Worm (Caenorhabditis elegans): ENCODE measurements around the gene rilp-1.
A peak's percentile ranks its signal among the peaks of the same experiment; 100 is the strongest.

Gene rilp-1

DNA sequence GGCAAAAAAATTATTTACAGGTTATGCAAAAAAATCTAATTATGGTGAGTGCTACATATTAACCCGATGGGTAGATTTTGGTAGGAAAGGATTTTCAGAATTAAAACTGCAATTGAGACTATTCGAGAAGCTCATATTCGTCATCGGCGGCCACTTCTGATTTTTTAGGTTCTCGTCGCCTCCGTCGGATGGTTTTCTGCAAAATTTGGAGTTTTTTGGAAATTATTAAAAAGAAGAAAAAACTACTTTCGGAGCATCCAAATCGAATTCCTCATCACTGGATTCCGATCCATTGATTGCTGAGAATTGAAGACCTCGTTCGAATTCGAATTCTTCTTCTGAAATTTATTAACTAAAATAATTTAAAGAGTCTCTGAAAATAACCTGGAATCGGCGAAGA, 17.0 kb downstream of the rilp-1 start:
- TF ChIP-seq lsy-2 (tag; optimal IDR thresholded peaks at IDR 0.05) (no peak), R02D3.7 (tag; optimal IDR thresholded peaks at IDR 0.05) (no peak), mab-5 (tag; optimal IDR thresholded peaks at IDR 0.05) (no peak), aly-2 (tag; optimal IDR thresholded peaks at IDR 0.05) (no peak), unc-39 (tag; optimal IDR thresholded peaks at IDR 0.05) (no peak), elt-3 (tag; optimal IDR thresholded peaks at IDR 0.05) (no peak)

DNA sequence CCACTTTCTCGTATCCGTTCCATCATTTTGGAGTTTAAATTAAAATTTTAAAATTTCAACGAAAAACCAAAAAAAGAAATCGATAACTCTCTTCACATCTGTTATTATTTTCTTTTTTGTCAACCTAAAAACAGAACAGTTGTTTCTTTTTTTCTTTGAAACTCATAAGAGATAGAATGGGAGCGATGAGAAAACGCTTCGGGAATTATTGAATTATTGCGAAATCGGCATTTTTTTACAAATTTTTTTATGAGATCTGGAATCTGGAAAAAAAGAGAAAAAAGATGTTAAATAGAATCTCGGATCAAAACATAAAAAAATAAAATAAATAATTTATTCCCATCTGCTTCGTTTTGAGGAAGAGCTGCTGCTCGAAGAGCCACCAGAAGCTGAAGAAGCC, 21.5 kb downstream of the rilp-1 start, which contains the start of gene C46F11.5:
Gene C46F11.5, minus strand, starts transcription at position 128 of the 400 bp plus-strand sequence.
- peak; percentile 7 for TF ChIP-seq nhr-21 (tag; optimal IDR thresholded peaks at IDR 0.05)
- TF ChIP-seq lsy-2 (tag; optimal IDR thresholded peaks at IDR 0.05): peak in 1 of 2 experiments; percentile 1
- peak; percentile 6 for TF ChIP-seq C34F6.9 (tag; optimal IDR thresholded peaks at IDR 0.05)
- TF ChIP-seq ZK546.5 (tag; optimal IDR thresholded peaks at IDR 0.05): no peak
- TF ChIP-seq unc-39 (tag; optimal IDR thresholded peaks at IDR 0.05): no peak

DNA sequence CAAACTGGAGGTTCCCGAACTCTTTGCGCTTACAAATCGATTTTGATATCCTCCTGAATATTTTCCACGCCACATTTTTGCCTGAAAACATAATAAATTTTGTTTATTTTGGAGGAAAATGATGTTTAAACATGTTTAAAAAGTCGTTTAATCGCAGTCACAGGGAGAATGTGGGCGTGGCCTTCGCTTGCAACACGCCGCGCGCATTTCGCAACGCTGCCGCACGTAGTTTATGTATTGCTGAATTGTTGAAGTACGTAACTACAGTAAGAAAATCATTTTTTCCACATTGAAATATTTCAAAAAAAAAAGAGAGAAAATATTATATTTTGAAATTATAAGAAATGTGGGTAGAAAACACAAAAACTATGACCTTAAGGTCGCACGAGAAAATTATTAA, 28.3 kb downstream of the rilp-1 start, which contains the start of gene C46F11.4:
Gene C46F11.4, minus strand, starts transcription at position 81 of the 400 bp plus-strand sequence.
- peak; percentile 47 for TF ChIP-seq sma-3 (GFP tag; optimal IDR thresholded peaks at IDR 0.05)
- TF ChIP-seq unc-62 (GFP tag; optimal IDR thresholded peaks at IDR 0.05): no peak
- TF ChIP-seq nhr-6 (tag; optimal IDR thresholded peaks at IDR 0.05): no peak
- no peak for TF ChIP-seq R02D3.7 (tag; optimal IDR thresholded peaks at IDR 0.05)
- no peak for TF ChIP-seq nhr-21 (tag; optimal IDR thresholded peaks at IDR 0.05)
- no peak for TF ChIP-seq mbf-1 (tag; optimal IDR thresholded peaks at IDR 0.05)
- TF ChIP-seq skn-1 (tag; optimal IDR thresholded peaks at IDR 0.05): no peak
- no peak for TF ChIP-seq peb-1 (tag; optimal IDR thresholded peaks at IDR 0.05)
- TF ChIP-seq dmd-4 (tag; optimal IDR thresholded peaks at IDR 0.05): no peak
- TF ChIP-seq nhr-237 (tag; optimal IDR thresholded peaks at IDR 0.05): no peak
- no peak for TF ChIP-seq Y55F3AM.14 (GFP tag; optimal IDR thresholded peaks at IDR 0.05)
- TF ChIP-seq nhr-25 (tag; optimal IDR thresholded peaks at IDR 0.05): peak; percentile 20
- peak; percentile 50 for TF ChIP-seq gmeb-1 (tag; optimal IDR thresholded peaks at IDR 0.05)
- no peak for TF ChIP-seq sma-9 (GFP tag; optimal IDR thresholded peaks at IDR 0.05)
- TF ChIP-seq sma-9 (tag; optimal IDR thresholded peaks at IDR 0.05): no peak
- peak; percentile 40 for TF ChIP-seq nhr-129 (tag; optimal IDR thresholded peaks at IDR 0.05)
- no peak for TF ChIP-seq snpc-4 (tag; optimal IDR thresholded peaks at IDR 0.05)
- no peak for TF ChIP-seq mdl-1 (tag; optimal IDR thresholded peaks at IDR 0.05)
- TF ChIP-seq F13H6.1 (tag; optimal IDR thresholded peaks at IDR 0.05): peak; percentile 53
- peak in 1 of 2 experiments; percentile 64 for TF ChIP-seq lsy-2 (tag; optimal IDR thresholded peaks at IDR 0.05)
- no peak for TF ChIP-seq ztf-1 (GFP tag; conservative IDR thresholded peaks at IDR 0.05)
- no peak for TF ChIP-seq ZK546.5 (tag; optimal IDR thresholded peaks at IDR 0.05)
- no peak for TF ChIP-seq alr-1 (tag; optimal IDR thresholded peaks at IDR 0.05)
- TF ChIP-seq sem-4 (tag; optimal IDR thresholded peaks at IDR 0.05): no peak
- TF ChIP-seq ztf-11 (tag; optimal IDR thresholded peaks at IDR 0.05): no peak
- TF ChIP-seq lin-11 (tag; optimal IDR thresholded peaks at IDR 0.05): peak; percentile 36
- no peak for TF ChIP-seq ztf-4 (tag; optimal IDR thresholded peaks at IDR 0.05)
- TF ChIP-seq lin-13 (GFP tag; optimal IDR thresholded peaks at IDR 0.05): peak; percentile 52
- TF ChIP-seq unc-39 (tag; optimal IDR thresholded peaks at IDR 0.05): no peak
- TF ChIP-seq egl-27 (tag; optimal IDR thresholded peaks at IDR 0.05): no peak
- peak; percentile 47 for TF ChIP-seq unc-55 (GFP tag; optimal IDR thresholded peaks at IDR 0.05)
- TF ChIP-seq nhr-23 (tag; optimal IDR thresholded peaks at IDR 0.05): no peak
- TF ChIP-seq C34F6.9 (tag; optimal IDR thresholded peaks at IDR 0.05): peak; percentile 30
- no peak for TF ChIP-seq fos-1 (tag; optimal IDR thresholded peaks at IDR 0.05)
- no peak for TF ChIP-seq nhr-11 (tag; optimal IDR thresholded peaks at IDR 0.05)
- TF ChIP-seq elt-1 (tag; optimal IDR thresholded peaks at IDR 0.05): no peak
- TF ChIP-seq nhr-12 (tag; optimal IDR thresholded peaks at IDR 0.05): no peak
- TF ChIP-seq nhr-77 (tag; optimal IDR thresholded peaks at IDR 0.05): no peak
- TF ChIP-seq aly-2 (tag; optimal IDR thresholded peaks at IDR 0.05): no peak
- TF ChIP-seq crh-2 (tag; optimal IDR thresholded peaks at IDR 0.05): no peak
- TF ChIP-seq mab-5 (tag; optimal IDR thresholded peaks at IDR 0.05): no peak

Measured in whole organism, L2 larva.